Fruit fly (Drosophila melanogaster) whole organism, adult: Measurements from ENCODE around the gene I-2.
"Not testable (repeated sequence)": the region's sequence is repeated elsewhere in the genome, so short reads cannot be mapped to it uniquely, and the experiment has no call there.

Experiments
- CG7101 ChIP-seq: fragments of 200-800 bp; sonication (Bioruptor generic); optimal IDR thresholded peaks from 2 replicates; lab custom pipeline; 2018; ENCODE audit warnings: missing biosample characterization, mild to moderate bottlenecking, missing genetic modification characterization, moderate library complexity
- Crg-1 ChIP-seq: fragments of 200-800 bp; sonication (Bioruptor generic); optimal IDR thresholded peaks from 2 replicates; lab custom pipeline; 2016; ENCODE audit warnings: missing biosample characterization, missing genetic modification characterization
- bab1 ChIP-seq: fragments of 200-800 bp; sonication (Bioruptor generic); optimal IDR thresholded peaks from 3 replicates; lab custom pipeline; 2019; ENCODE audit warnings: missing biosample characterization, mild to moderate bottlenecking, missing genetic modification characterization, moderate library complexity
- kay ChIP-seq: fragments of 200-800 bp; sonication (Bioruptor generic); peaks from one replicate; lab custom pipeline; 2016; ENCODE audit warnings: missing biosample characterization, missing genetic modification characterization, borderline replicate concordance

DNA sequence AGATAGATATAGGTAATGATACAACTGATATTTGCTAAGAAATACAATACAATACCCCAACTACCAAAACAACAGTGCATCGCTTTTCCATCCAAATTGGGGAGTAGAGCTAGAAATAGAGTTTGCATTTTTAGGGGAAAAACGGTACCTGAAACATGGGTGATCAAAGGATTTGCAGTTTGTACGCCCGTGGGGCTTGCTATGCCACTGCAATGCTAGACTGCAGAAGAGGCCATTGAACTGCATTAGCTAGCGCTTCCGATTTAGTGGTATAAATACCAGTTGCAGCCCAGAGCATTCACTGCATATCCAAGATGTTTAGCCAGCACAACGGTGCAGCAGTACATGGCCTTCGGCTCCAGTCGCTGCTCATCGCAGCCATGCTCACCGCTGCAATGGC is 38.5 kb downstream of the I-2 start, which contains the start of gene Ilp1:
- not testable (repeated sequence) for TF ChIP-seq Crg-1; CG7101 (tag; lab: Kevin White, UChicago); bab1; kay
